Worm (Caenorhabditis elegans) whole organism, L3 larva: Measurements from ENCODE around the gene srj-29.

Experiments
- ZK546.5 ChIP-seq: sonication (generic microtip); optimal IDR thresholded peaks from 2 replicates; lab custom pipeline; 2017; ENCODE audit warnings: missing biosample characterization, missing genetic modification characterization
- aly-2 ChIP-seq: fragments of 150-350 bp; optimal IDR thresholded peaks from 2 replicates; lab custom pipeline; 2014; ENCODE audit warnings: missing biosample characterization, missing genetic modification characterization
- ceh-82 ChIP-seq: fragments of 150-350 bp; optimal IDR thresholded peaks from 2 replicates; lab custom pipeline; 2014; ENCODE audit warnings: missing biosample characterization, missing genetic modification characterization
- ceh-9 ChIP-seq: sonication (generic microtip); optimal IDR thresholded peaks from 2 replicates; lab custom pipeline; 2018; ENCODE audit warnings: missing biosample characterization, missing genetic modification characterization
- egl-5 ChIP-seq: fragments of 150-350 bp; optimal IDR thresholded peaks from 2 replicates; lab custom pipeline; 2017; ENCODE audit warnings: missing biosample characterization, missing genetic modification reagents, missing genetic modification characterization, inconsistent platforms
- elt-1 ChIP-seq: fragments of 150-350 bp; optimal IDR thresholded peaks from 2 replicates; lab custom pipeline; 2014; ENCODE audit warnings: missing biosample characterization, missing genetic modification characterization
- elt-2 ChIP-seq: sonication (generic microtip); optimal IDR thresholded peaks from 2 replicates; lab custom pipeline; 2016; ENCODE audit warnings: missing genetic modification reagents, mild to moderate bottlenecking, missing genetic modification characterization, missing compliant biosample characterization
- elt-3 ChIP-seq, 3 experiments: fragments of 150-350 bp in 1 of 3; sonication (generic microtip) in 2 of 3; optimal IDR thresholded peaks; 2 replicates in 2 of 3; 4 replicates in 1 of 3; lab custom pipeline; 2014 to 2017; ENCODE audit warnings: missing biosample characterization in 3 of 3, missing genetic modification characterization in 3 of 3
- fkh-2 ChIP-seq: fragments of 150-350 bp; optimal IDR thresholded peaks from 2 replicates; lab custom pipeline; 2014; ENCODE audit warnings: missing biosample characterization, missing genetic modification reagents, missing genetic modification characterization
- fos-1 ChIP-seq: fragments of 150-350 bp; optimal IDR thresholded peaks from 2 replicates; lab custom pipeline; 2014; ENCODE audit warnings: missing biosample characterization, missing genetic modification characterization
- hmg-11 ChIP-seq: sonication (generic microtip); optimal IDR thresholded peaks from 2 replicates; lab custom pipeline; 2016; ENCODE audit warnings: missing genetic modification characterization, missing compliant biosample characterization
- jun-1 ChIP-seq: fragments of 150-350 bp; optimal IDR thresholded peaks from 2 replicates; lab custom pipeline; 2014; ENCODE audit warnings: missing biosample characterization, missing genetic modification reagents, missing genetic modification characterization
- lin-15B ChIP-seq: fragments of 150-350 bp; optimal IDR thresholded peaks from 2 replicates; lab custom pipeline; 2014; ENCODE audit warnings: missing biosample characterization, missing genetic modification characterization
- lsy-12 ChIP-seq: sonication (generic microtip); optimal IDR thresholded peaks from 2 replicates; lab custom pipeline; 2016; ENCODE audit warnings: mild to moderate bottlenecking, missing genetic modification characterization, missing compliant biosample characterization
- nhr-11 ChIP-seq: fragments of 150-350 bp; optimal IDR thresholded peaks from 2 replicates; lab custom pipeline; 2014; ENCODE audit warnings: missing biosample characterization, missing genetic modification characterization
- nhr-12 ChIP-seq: fragments of 150-350 bp; optimal IDR thresholded peaks from 2 replicates; lab custom pipeline; 2014; ENCODE audit warnings: missing biosample characterization, missing genetic modification characterization
- nhr-23 ChIP-seq: fragments of 150-350 bp; optimal IDR thresholded peaks from 2 replicates; lab custom pipeline; 2014; ENCODE audit warnings: missing biosample characterization, missing genetic modification reagents, missing genetic modification characterization
- nhr-237 ChIP-seq: fragments of 150-350 bp; optimal IDR thresholded peaks from 2 replicates; lab custom pipeline; 2014; ENCODE audit warnings: missing biosample characterization, missing genetic modification characterization
- nhr-25 ChIP-seq: sonication (generic microtip); optimal IDR thresholded peaks from 2 replicates; lab custom pipeline; 2017; ENCODE audit warnings: missing biosample characterization, missing genetic modification characterization
- nhr-28 ChIP-seq: fragments of 150-350 bp; optimal IDR thresholded peaks from 2 replicates; lab custom pipeline; 2014; ENCODE audit warnings: missing biosample characterization, missing genetic modification characterization
- nhr-43 ChIP-seq: sonication (generic microtip); optimal IDR thresholded peaks from 2 replicates; lab custom pipeline; 2016; ENCODE audit warnings: mild to moderate bottlenecking, missing genetic modification characterization, missing compliant biosample characterization; ENCODE audit not compliant: poor library complexity, severe bottlenecking
- nhr-67 ChIP-seq: fragments of 150-350 bp; optimal IDR thresholded peaks from 2 replicates; lab custom pipeline; 2014; ENCODE audit warnings: missing biosample characterization, missing genetic modification characterization
- nhr-76 ChIP-seq: fragments of 150-350 bp; sonication (generic microtip); optimal IDR thresholded peaks from 5 replicates; lab custom pipeline; 2014; ENCODE audit warnings: missing biosample characterization, missing genetic modification characterization
- nhr-77 ChIP-seq: fragments of 150-350 bp; optimal IDR thresholded peaks from 2 replicates; lab custom pipeline; 2014; ENCODE audit warnings: missing biosample characterization, missing genetic modification characterization
- pha-4 ChIP-seq: fragments of 150-350 bp; optimal IDR thresholded peaks from 2 replicates; lab custom pipeline; 2014; ENCODE audit warnings: missing biosample characterization, missing genetic modification reagents, missing genetic modification characterization
- pqm-1 ChIP-seq: fragments of 150-350 bp; optimal IDR thresholded peaks from 2 replicates; lab custom pipeline; 2017; ENCODE audit warnings: missing biosample characterization, missing genetic modification characterization, inconsistent platforms
- sea-2 ChIP-seq: fragments of 150-350 bp; sonication (generic microtip); optimal IDR thresholded peaks from 4 replicates; lab custom pipeline; 2014; ENCODE audit warnings: missing biosample characterization, missing genetic modification reagents, missing genetic modification characterization
- snpc-4 ChIP-seq: fragments of 150-350 bp; optimal IDR thresholded peaks from 2 replicates; lab custom pipeline; 2014; ENCODE audit warnings: missing biosample characterization, missing genetic modification characterization
- unc-39 ChIP-seq: sonication (generic microtip); optimal IDR thresholded peaks from 4 replicates; lab custom pipeline; 2017; ENCODE audit warnings: missing biosample characterization, missing genetic modification characterization
- unc-62 ChIP-seq: fragments of 150-350 bp; sonication (generic microtip); optimal IDR thresholded peaks from 4 replicates; lab custom pipeline; 2014; ENCODE audit warnings: missing biosample characterization, missing genetic modification reagents, missing genetic modification characterization

The srj-29 gene

DNA sequence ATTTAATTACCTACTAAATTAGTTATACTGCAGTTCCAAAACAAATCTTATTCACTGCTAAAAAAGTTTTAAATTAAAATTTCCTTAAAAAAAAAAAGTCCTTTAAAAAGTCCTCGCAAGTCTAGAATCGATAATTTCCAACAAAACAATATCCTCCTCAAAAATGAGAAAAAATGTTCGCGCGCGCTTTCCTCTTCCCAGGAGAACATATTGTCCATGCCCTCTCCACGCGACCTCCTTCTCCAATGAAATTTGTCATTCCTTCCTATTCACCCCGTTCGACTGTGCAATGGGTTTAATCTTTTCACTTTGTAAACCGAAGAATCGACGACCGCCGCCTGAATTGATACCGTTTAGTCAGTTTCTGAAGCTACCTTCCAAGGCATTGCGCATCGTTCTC, 39.3 kb upstream of the srj-29 start, which contains the start of gene T10C6.10:
TSS of gene T10C6.10 (plus strand) at position 248 of the 400 bp plus-strand sequence.
- TF ChIP-seq pqm-1 (tag; lab: Kevin White, UChicago) (no peak), fos-1 (no peak), ceh-9 (tag; lab: Kevin White, UChicago) (no peak), lsy-12 (no peak), unc-62 (no peak), sea-2 (GFP tag; lab: Kevin White, UChicago) (no peak), elt-3 (tag; optimal IDR thresholded peaks at IDR 0.05; lab: Kevin White, UChicago) (no peak), nhr-25 (tag; lab: Kevin White, UChicago) (no peak), nhr-67 (tag; lab: Kevin White, UChicago) (no peak), nhr-28 (tag; lab: Kevin White, UChicago) (no peak), nhr-12 (no peak), egl-5 (tag; lab: Kevin White, UChicago) (no peak), elt-1 (tag; lab: Kevin White, UChicago) (no peak), hmg-11 (tag; lab: Kevin White, UChicago) (no peak), nhr-23 (tag; lab: Kevin White, UChicago) (no peak), fkh-2 (tag; lab: Kevin White, UChicago) (no peak), nhr-237 (no peak), lin-15B (tag; lab: Kevin White, UChicago) (no peak), nhr-11 (tag; lab: Kevin White, UChicago) (no peak), jun-1 (no peak)
- TF ChIP-seq, all 47 proteins: peak for 0

DNA sequence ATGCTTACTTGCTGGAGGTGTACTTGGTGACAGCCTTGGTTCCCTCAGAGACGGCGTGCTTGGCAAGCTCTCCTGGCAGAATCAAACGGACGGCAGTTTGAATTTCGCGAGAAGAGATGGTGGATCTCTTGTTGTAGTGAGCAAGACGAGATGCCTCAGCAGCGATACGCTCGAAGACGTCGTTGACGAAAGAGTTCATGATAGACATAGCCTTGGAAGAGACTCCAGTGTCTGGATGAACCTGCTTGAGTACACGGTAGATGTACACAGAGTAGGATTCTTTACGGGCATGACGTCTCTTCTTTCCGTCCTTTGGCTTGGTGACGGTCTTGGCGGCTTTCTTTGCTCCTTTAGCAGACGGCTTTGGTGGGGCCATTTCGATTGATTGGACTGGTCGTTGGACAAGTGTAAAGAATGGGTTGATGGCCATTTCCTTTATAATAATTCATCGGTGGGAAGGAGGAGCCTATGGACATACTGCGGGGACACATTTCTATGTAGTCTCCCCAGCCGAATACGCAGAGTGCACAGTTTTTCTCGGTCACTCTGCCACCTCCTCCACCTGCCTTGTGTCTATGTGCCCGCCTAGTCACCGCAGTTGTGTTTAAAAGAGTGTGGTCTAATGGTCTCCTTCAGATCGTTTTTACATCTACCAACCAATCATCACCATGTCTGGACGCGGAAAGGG, 35.2 kb upstream of the srj-29 start, which contains the start of the genes his-4 and his-3:
TSS of gene his-4 (minus strand) at position 376 of the 688 bp plus-strand sequence.
TSS of gene his-3 (plus strand) at position 669 of the 688 bp plus-strand sequence.
- TF ChIP-seq pqm-1 (tag; lab: Kevin White, UChicago) (peak; percentile 41), elt-1 (tag; lab: Kevin White, UChicago) (peak; percentile 11), snpc-4 (peak; percentile 28), elt-2 (tag; lab: Kevin White, UChicago) (peak; percentile 60), pha-4 (peak; percentile 68), nhr-25 (tag; lab: Kevin White, UChicago) (peak; percentile 93), nhr-23 (tag; lab: Kevin White, UChicago) (peak; percentile 30)

ce11 chrV:16041412-16041811, 34.0 kb upstream of the srj-29 start:
- TF ChIP-seq nhr-43 (no peak), ZK546.5 (tag; lab: Kevin White, UChicago) (no peak), ceh-82 (tag; lab: Kevin White, UChicago) (no peak), elt-2 (tag; lab: Kevin White, UChicago) (no peak), aly-2 (tag; lab: Kevin White, UChicago) (no peak), nhr-77 (tag; lab: Kevin White, UChicago) (no peak)

DNA sequence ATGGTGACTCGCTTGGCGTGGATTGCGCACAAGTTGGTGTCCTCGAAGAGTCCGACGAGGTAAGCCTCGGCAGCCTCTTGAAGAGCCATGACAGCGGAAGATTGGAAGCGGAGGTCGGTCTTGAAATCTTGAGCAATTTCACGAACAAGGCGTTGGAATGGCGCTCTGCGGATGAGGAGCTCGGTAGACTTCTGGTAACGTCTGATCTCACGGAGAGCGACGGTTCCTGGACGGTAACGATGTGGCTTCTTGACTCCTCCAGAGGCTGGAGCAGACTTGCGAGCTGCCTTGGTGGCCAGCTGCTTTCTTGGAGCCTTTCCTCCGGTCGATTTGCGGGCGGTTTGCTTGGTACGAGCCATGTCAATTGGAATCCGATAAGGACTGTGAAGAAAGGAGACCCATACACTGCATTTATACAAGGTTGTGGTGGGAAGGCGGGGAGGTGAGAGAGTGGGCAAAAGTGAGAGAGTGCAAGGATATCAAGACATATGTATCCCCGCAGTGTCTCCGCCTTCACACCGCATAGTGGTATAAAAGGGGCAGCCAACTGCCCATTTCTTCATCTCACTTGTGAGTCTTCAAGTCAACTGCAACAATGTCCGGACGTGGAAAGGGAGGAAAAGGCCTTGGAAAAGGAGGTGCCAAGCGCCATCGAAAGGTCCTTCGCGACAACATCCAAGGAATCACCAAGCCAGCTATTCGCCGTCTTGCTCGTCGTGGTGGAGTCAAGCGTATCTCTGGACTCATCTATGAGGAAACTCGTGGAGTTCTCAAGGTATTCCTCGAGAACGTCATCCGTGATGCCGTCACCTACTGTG, 33.3 kb upstream of the srj-29 start, which contains the start of the genes his-2 and his-1:
TSS of gene his-2 (minus strand) at position 359 of the 818 bp plus-strand sequence.
TSS of gene his-1 (plus strand) at position 596 of the 818 bp plus-strand sequence.
- peak; percentile 34 for TF ChIP-seq nhr-25 (tag; lab: Kevin White, UChicago)

DNA sequence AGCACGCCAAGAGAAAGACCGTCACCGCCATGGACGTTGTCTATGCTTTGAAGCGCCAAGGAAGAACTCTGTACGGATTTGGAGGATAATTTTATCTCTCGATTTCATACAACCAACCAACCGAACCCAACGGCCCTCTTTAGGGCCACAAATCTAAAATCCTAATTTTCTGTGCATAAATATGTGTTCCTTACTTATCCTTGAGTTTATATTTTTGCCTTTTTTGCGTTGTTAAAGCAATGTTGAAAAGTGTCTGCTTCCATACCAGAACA, 32.8 kb upstream of the srj-29 start:
- no peak for TF ChIP-seq sea-2 (GFP tag; lab: Kevin White, UChicago)
- TF ChIP-seq nhr-237 = no peak
- no peak for TF ChIP-seq nhr-76 (tag; lab: Kevin White, UChicago)
- no peak for TF ChIP-seq fkh-2 (tag; lab: Kevin White, UChicago)
- TF ChIP-seq pha-4 = no peak
- no peak for TF ChIP-seq unc-39 (tag; lab: Kevin White, UChicago)
- TF ChIP-seq egl-5 (tag; lab: Kevin White, UChicago) = no peak
